Fruit fly (Drosophila melanogaster) whole organism, prepupa: Measurements from ENCODE around the gene Ctr1B.

ENCODE experiments used
- Blimp-1 ChIP-seq: fragments of 200-800 bp; sonication (Bioruptor generic); optimal IDR thresholded peaks from 3 replicates; lab custom pipeline; 2017; ENCODE audit warnings: missing biosample characterization, missing genetic modification characterization, mild to moderate bottlenecking, moderate library complexity, missing genetic modification reagents
- CG15336 ChIP-seq: fragments of 200-800 bp; sonication (Bioruptor generic); IDR thresholded peaks from 2 replicates; pipeline ENCODE4 v1.3.6; 2022; ENCODE audit warnings: missing biosample characterization, missing genetic modification characterization
- CG1621 ChIP-seq: fragments of 200-800 bp; sonication (Bioruptor generic); optimal IDR thresholded peaks from 3 replicates; lab custom pipeline; 2018; ENCODE audit warnings: missing biosample characterization, mild to moderate bottlenecking, missing genetic modification characterization
- CG31627 ChIP-seq: fragments of 200-800 bp; sonication (Bioruptor generic); optimal IDR thresholded peaks from 3 replicates; lab custom pipeline; 2016; ENCODE audit warnings: missing biosample characterization, missing genetic modification characterization
- CG32006 ChIP-seq: fragments of 200-800 bp; sonication (Bioruptor generic); optimal IDR thresholded peaks from 3 replicates; lab custom pipeline; 2017; ENCODE audit warnings: missing biosample characterization, mild to moderate bottlenecking, missing genetic modification characterization
- CG34406 ChIP-seq: fragments of 200-800 bp; sonication (Bioruptor generic); optimal IDR thresholded peaks from 3 replicates; lab custom pipeline; 2016; ENCODE audit warnings: missing biosample characterization, missing genetic modification characterization
- CG6276 ChIP-seq: fragments of 200-800 bp; sonication (Bioruptor generic); optimal IDR thresholded peaks from 2 replicates; lab custom pipeline; 2017; ENCODE audit warnings: missing biosample characterization, mild to moderate bottlenecking, missing genetic modification characterization
- CG6792 ChIP-seq: fragments of 200-800 bp; sonication (Bioruptor generic); optimal IDR thresholded peaks from 3 replicates; lab custom pipeline; 2016; ENCODE audit warnings: missing biosample characterization, missing genetic modification characterization
- CG6808 ChIP-seq: fragments of 200-800 bp; sonication (Bioruptor generic); optimal IDR thresholded peaks from 3 replicates; lab custom pipeline; 2017; ENCODE audit warnings: missing biosample characterization, missing genetic modification characterization, mild to moderate bottlenecking, moderate library complexity, missing genetic modification reagents
- CG8119 ChIP-seq: fragments of 200-800 bp; sonication (Bioruptor generic); IDR thresholded peaks from 3 replicates; pipeline ENCODE4 v1.3.6; 2022; ENCODE audit warnings: missing biosample characterization, missing genetic modification characterization
- CG8319 ChIP-seq: fragments of 200-800 bp; sonication (Bioruptor generic); optimal IDR thresholded peaks from 3 replicates; lab custom pipeline; 2016; ENCODE audit warnings: missing biosample characterization, missing genetic modification characterization
- CG8632 ChIP-seq: fragments of 200-800 bp; sonication (Bioruptor generic); optimal IDR thresholded peaks from 3 replicates; lab custom pipeline; 2016; ENCODE audit warnings: missing biosample characterization, missing genetic modification characterization
- CG9139 ChIP-seq: fragments of 200-800 bp; sonication (Bioruptor generic); optimal IDR thresholded peaks from 3 replicates; lab custom pipeline; 2017; ENCODE audit warnings: missing biosample characterization, mild to moderate bottlenecking, missing genetic modification characterization
- Eip75B ChIP-seq: fragments of 200-800 bp; sonication (Bioruptor generic); optimal IDR thresholded peaks from 3 replicates; lab custom pipeline; 2016; ENCODE audit warnings: missing biosample characterization, missing genetic modification characterization
- Eip78C ChIP-seq: fragments of 200-800 bp; sonication (Bioruptor generic); peaks from one replicate; lab custom pipeline; 2016; ENCODE audit warnings: missing biosample characterization, missing genetic modification characterization
- Ets21C ChIP-seq: fragments of 200-800 bp; sonication (Bioruptor generic); optimal IDR thresholded peaks from 3 replicates; lab custom pipeline; 2016; ENCODE audit warnings: missing biosample characterization, missing genetic modification characterization
- Ets96B ChIP-seq: fragments of 200-800 bp; optimal IDR thresholded peaks from 2 replicates; lab custom pipeline; 2019; ENCODE audit warnings: missing biosample characterization, mild to moderate bottlenecking, missing genetic modification characterization, moderate library complexity
- Hr39 ChIP-seq: fragments of 200-800 bp; sonication (Bioruptor generic); optimal IDR thresholded peaks from 2 replicates; lab custom pipeline; 2016; ENCODE audit warnings: missing biosample characterization, missing genetic modification characterization
- Hr4 ChIP-seq: fragments of 200-800 bp; sonication (Bioruptor generic); optimal IDR thresholded peaks from 3 replicates; lab custom pipeline; 2016; ENCODE audit warnings: missing biosample characterization, missing genetic modification characterization
- Met ChIP-seq: fragments of 200-800 bp; sonication (Bioruptor generic); optimal IDR thresholded peaks from 3 replicates; lab custom pipeline; 2016; ENCODE audit warnings: missing biosample characterization, missing genetic modification characterization
- OdsH ChIP-seq: fragments of 200-800 bp; sonication (Bioruptor generic); optimal IDR thresholded peaks from 3 replicates; lab custom pipeline; 2016; ENCODE audit warnings: missing biosample characterization, missing genetic modification characterization
- Smox ChIP-seq: fragments of 200-800 bp; sonication (Bioruptor generic); optimal IDR thresholded peaks from 3 replicates; lab custom pipeline; 2016; ENCODE audit warnings: missing biosample characterization, missing genetic modification characterization
- Sox102F ChIP-seq: fragments of 200-800 bp; sonication (Bioruptor generic); optimal IDR thresholded peaks from 2 replicates; lab custom pipeline; 2016; ENCODE audit warnings: missing biosample characterization, mild to moderate bottlenecking, missing genetic modification characterization
- Sox14 ChIP-seq: fragments of 200-800 bp; sonication (Bioruptor generic); optimal IDR thresholded peaks from 3 replicates; lab custom pipeline; 2016; ENCODE audit warnings: missing biosample characterization, missing genetic modification characterization
- achi ChIP-seq: fragments of 200-800 bp; sonication (Bioruptor generic); optimal IDR thresholded peaks from 3 replicates; lab custom pipeline; 2016; ENCODE audit warnings: missing biosample characterization, missing genetic modification characterization
- acj6 ChIP-seq: fragments of 200-800 bp; sonication (Bioruptor generic); optimal IDR thresholded peaks from 3 replicates; lab custom pipeline; 2016; ENCODE audit warnings: missing biosample characterization, missing genetic modification characterization
- cyc ChIP-seq: fragments of 200-800 bp; sonication (Bioruptor generic); optimal IDR thresholded peaks from 3 replicates; lab custom pipeline; 2016; ENCODE audit warnings: missing biosample characterization, missing genetic modification characterization
- dac ChIP-seq: fragments of 200-800 bp; sonication (Bioruptor generic); optimal IDR thresholded peaks from 2 replicates; lab custom pipeline; 2017; ENCODE audit warnings: missing biosample characterization, mild to moderate bottlenecking, missing genetic modification characterization
- eg ChIP-seq: fragments of 200-800 bp; sonication (Bioruptor generic); IDR thresholded peaks from 3 replicates; pipeline ENCODE4 v1.3.6; 2022; ENCODE audit warnings: missing biosample characterization, missing genetic modification characterization
- esn ChIP-seq: fragments of 200-800 bp; sonication (Bioruptor generic); optimal IDR thresholded peaks from 2 replicates; lab custom pipeline; 2016; ENCODE audit warnings: missing biosample characterization, mild to moderate bottlenecking, missing genetic modification characterization, moderate library complexity
- lz ChIP-seq: fragments of 200-800 bp; sonication (Bioruptor generic); optimal IDR thresholded peaks from 3 replicates; lab custom pipeline; 2016; ENCODE audit warnings: missing biosample characterization, missing genetic modification characterization
- net ChIP-seq: fragments of 200-800 bp; sonication (Bioruptor generic); optimal IDR thresholded peaks from 3 replicates; lab custom pipeline; 2016; ENCODE audit warnings: missing biosample characterization, missing genetic modification characterization
- pdm3 ChIP-seq: fragments of 200-800 bp; sonication (Bioruptor generic); optimal IDR thresholded peaks from 3 replicates; lab custom pipeline; 2016; ENCODE audit warnings: missing biosample characterization, missing genetic modification characterization
- salr ChIP-seq, 2 experiments: fragments of 200-800 bp; sonication (Bioruptor generic); optimal IDR thresholded peaks; 3 replicates each; lab custom pipeline; 2016 to 2018; ENCODE audit warnings: missing biosample characterization in 2 of 2, missing genetic modification characterization in 2 of 2, mild to moderate bottlenecking in 1 of 2
- ss ChIP-seq, 2 experiments: fragments of 200-800 bp; sonication (Bioruptor generic); optimal IDR thresholded peaks; 2 replicates in 1 of 2; 3 replicates in 1 of 2; lab custom pipeline; 2017 to 2018; ENCODE audit warnings: mild to moderate bottlenecking in 2 of 2, missing biosample characterization in 2 of 2, missing genetic modification characterization in 2 of 2, moderate library complexity in 1 of 2
- svp ChIP-seq: fragments of 200-800 bp; sonication (Bioruptor generic); peaks from one replicate; lab custom pipeline; 2016; ENCODE audit warnings: missing biosample characterization, missing genetic modification characterization
- topi ChIP-seq: fragments of 200-800 bp; sonication (Bioruptor generic); optimal IDR thresholded peaks from 3 replicates; lab custom pipeline; 2016; ENCODE audit warnings: missing biosample characterization, missing genetic modification characterization
- vri ChIP-seq: fragments of 200-800 bp; sonication (Bioruptor generic); optimal IDR thresholded peaks from 3 replicates; lab custom pipeline; 2016; ENCODE audit warnings: missing biosample characterization, mild to moderate bottlenecking, missing genetic modification characterization

The Ctr1B gene

DNA sequence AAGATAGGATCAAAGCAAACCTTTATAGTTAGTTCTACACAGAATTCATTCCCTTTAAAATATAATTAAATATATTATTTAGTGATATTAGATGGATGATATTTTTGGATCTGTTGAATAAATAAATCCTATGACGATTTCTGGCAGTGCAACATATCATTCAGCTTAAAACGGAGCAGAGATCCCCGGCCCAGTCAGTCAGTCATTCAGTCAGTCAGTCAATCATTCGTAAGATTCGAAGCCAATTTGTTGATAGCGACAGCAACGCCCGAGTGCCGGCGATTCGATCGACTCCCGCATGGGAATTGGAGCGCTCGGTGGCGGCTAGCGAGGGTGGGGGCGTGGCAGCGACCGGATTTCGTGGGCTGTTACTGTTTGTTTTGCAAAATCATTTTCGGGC is 37.4 kb upstream of the Ctr1B start:
- TF ChIP-seq achi (GFP tag; lab: Kevin White, UChicago) (no peak), CG6792 (no peak), pdm3 (GFP tag; lab: Kevin White, UChicago) (no peak), CG8632 (GFP tag; lab: Kevin White, UChicago) (no peak), Eip75B (GFP tag; lab: Kevin White, UChicago) (no peak), Hr4 (GFP tag; lab: Kevin White, UChicago) (no peak), Eip78C (GFP tag; lab: Kevin White, UChicago) (peak; percentile 38), CG9139 (GFP tag; lab: Kevin White, UChicago) (no peak), CG6808 (GFP tag; lab: Kevin White, UChicago) (no peak), CG1621 (no peak), CG15336 (GFP tag; lab: Robert Waterston, UW) (no peak), svp (GFP tag; lab: Kevin White, UChicago) (peak; percentile 93), acj6 (GFP tag; lab: Kevin White, UChicago) (no peak), Smox (GFP tag; lab: Kevin White, UChicago) (no peak), CG8319 (no peak), OdsH (GFP tag; lab: Kevin White, UChicago) (no peak), esn (GFP tag; lab: Kevin White, UChicago) (peak; percentile 16), Blimp-1 (GFP tag; lab: Kevin White, UChicago) (no peak), ss (GFP tag; optimal IDR thresholded peaks at IDR 0.05; lab: Kevin White, UChicago) (no peak), CG32006 (GFP tag; lab: Kevin White, UChicago) (no peak)
- TF ChIP-seq, all 60 proteins: peak for 3

DNA sequence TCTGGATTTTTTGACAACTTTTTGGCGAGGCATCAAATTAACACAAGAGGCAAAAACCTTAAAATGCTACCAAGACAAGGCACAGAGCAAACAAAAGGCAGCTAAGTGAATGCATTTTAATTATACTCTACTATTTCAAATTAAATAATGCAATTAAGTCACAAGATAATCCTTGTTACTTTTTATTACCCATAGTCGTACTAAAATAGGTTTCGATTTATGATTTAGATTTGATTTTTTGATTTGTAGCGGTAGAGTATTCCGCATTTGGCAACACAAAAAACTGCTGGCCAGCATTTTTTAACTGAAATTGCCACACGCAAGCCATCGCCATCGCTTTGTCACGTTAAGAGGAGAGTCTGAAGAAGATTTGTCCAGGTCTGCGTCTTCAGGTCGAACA is 34.7 kb upstream of the Ctr1B start:
- no peak for TF ChIP-seq CG8119 (GFP tag; lab: Robert Waterston, UW)
- TF ChIP-seq cyc = peak; percentile 19
- peak; percentile 4 for TF ChIP-seq CG6792
- TF ChIP-seq svp (GFP tag; lab: Kevin White, UChicago) = peak; percentile 81
- peak; percentile 54 for TF ChIP-seq esn (GFP tag; lab: Kevin White, UChicago)
- peak; percentile 27 for TF ChIP-seq lz
- peak; percentile 0 for TF ChIP-seq pdm3 (GFP tag; lab: Kevin White, UChicago)
- peak; percentile 51 for TF ChIP-seq Smox (GFP tag; lab: Kevin White, UChicago)
- no peak for TF ChIP-seq dac (GFP tag; lab: Kevin White, UChicago)
- peak; percentile 33 for TF ChIP-seq CG31627
- peak; percentile 59 for TF ChIP-seq Sox102F (GFP tag; lab: Kevin White, UChicago)
- peak; percentile 82 for TF ChIP-seq Eip78C (GFP tag; lab: Kevin White, UChicago)
- TF ChIP-seq Blimp-1 (GFP tag; lab: Kevin White, UChicago) = peak; percentile 53
- TF ChIP-seq Sox14 = no peak
- peak; percentile 45 for TF ChIP-seq topi (GFP tag; lab: Kevin White, UChicago)
- peak; percentile 55 for TF ChIP-seq Met (GFP tag; lab: Kevin White, UChicago)
- peak; percentile 24 for TF ChIP-seq Ets21C (GFP tag; lab: Kevin White, UChicago)
- peak; percentile 5 for TF ChIP-seq vri (GFP tag; lab: Kevin White, UChicago)
- peak; percentile 22 for TF ChIP-seq CG34406
- no peak for TF ChIP-seq CG15336 (GFP tag; lab: Robert Waterston, UW)
- TF ChIP-seq CG32006 (GFP tag; lab: Kevin White, UChicago) = no peak
- peak; percentile 54 for TF ChIP-seq Hr39 (GFP tag; lab: Kevin White, UChicago)

DNA sequence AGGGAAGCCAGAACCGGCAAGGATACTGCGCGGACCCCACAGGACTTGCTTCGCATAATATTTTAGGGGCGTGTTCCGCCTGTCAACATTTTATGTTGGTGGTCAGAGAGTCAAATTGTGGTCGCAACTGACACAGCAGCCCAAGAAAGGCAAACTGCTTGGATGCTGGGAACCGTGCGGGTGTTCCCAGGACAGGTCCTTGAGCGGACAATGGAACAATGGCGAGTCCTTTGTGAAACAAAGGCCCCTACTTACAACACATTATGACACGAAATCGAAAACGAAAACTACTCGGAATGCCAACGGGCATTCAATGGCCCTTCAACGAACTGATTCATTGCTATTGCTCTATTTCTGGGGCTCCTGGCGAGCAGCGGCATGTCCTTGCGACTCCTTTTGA is 33.2 kb upstream of the Ctr1B start:
- no peak for TF ChIP-seq salr (GFP tag; optimal IDR thresholded peaks at IDR 0.05; lab: Kevin White, UChicago)
- no peak for TF ChIP-seq pdm3 (GFP tag; lab: Kevin White, UChicago)

DNA sequence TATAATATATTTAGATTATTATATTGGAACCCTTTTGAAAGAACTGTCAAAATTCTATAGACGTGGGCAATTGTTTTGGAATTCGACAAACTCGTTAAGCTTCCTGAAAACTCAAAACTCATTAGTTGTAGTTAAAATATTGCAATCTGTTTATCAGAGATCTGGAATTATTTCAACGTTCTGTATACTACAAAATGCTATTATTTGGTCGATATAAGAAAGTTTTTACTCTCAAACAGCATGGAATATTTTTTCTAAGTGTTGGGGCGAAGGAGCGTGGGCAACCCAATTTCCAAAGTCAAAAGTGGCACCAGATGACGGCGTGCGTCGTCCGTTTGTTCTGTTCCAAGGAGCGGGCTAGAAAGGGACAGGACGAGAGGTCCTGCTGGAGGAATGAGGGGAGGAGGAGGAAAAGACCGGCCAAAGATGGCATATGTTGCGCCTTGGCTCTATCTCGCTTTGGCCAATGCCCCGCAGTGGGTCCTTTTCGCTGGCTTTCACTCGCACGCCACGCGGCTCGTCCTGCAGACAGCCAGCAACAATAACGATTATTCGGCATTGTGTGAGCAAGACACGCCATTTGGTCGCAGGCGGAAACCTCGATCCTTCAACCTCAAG is 31.6 kb upstream of the Ctr1B start:
- no peak for TF ChIP-seq CG6276 (GFP tag; lab: Kevin White, UChicago)
- TF ChIP-seq esn (GFP tag; lab: Kevin White, UChicago) = no peak
- TF ChIP-seq Ets96B (tag; lab: Kevin White, UChicago) = no peak
- no peak for TF ChIP-seq eg
- no peak for TF ChIP-seq net (GFP tag; lab: Kevin White, UChicago)
- TF ChIP-seq CG8119 (GFP tag; lab: Robert Waterston, UW) = no peak
